Fruit fly (Drosophila melanogaster) whole organism, embryonic: ENCODE measurements around the gene CG31974.
A peak's percentile ranks its signal among the peaks of the same experiment; 100 is the strongest.

Experiments
- Blimp-1 ChIP-seq: fragments of 200-800 bp; sonication (Bioruptor generic); optimal IDR thresholded peaks from 3 replicates; lab custom pipeline; 2018; ENCODE audit warnings: missing biosample characterization, missing genetic modification characterization, mild to moderate bottlenecking, moderate library complexity, missing genetic modification reagents
- CG10147 ChIP-seq: fragments of 200-800 bp; sonication (Bioruptor generic); optimal IDR thresholded peaks from 2 replicates; lab custom pipeline; 2019; ENCODE audit warnings: missing biosample characterization, mild to moderate bottlenecking, missing genetic modification characterization, moderate library complexity
- CG12299 ChIP-seq: fragments of 200-800 bp; sonication (Bioruptor generic); optimal IDR thresholded peaks from 2 replicates; lab custom pipeline; 2018; ENCODE audit warnings: missing biosample characterization, mild to moderate bottlenecking, missing genetic modification characterization
- CG13123 ChIP-seq: fragments of 200-800 bp; sonication (Bioruptor generic); optimal IDR thresholded peaks from 2 replicates; lab custom pipeline; 2016; ENCODE audit warnings: missing biosample characterization, missing genetic modification characterization
- CG14860 ChIP-seq: fragments of 200-800 bp; sonication (Bioruptor generic); IDR thresholded peaks from 3 replicates; pipeline ENCODE4 v1.3.6; 2022; ENCODE audit warnings: missing biosample characterization, missing genetic modification characterization; ENCODE audit not compliant: partially characterized antibody
- CG15269 ChIP-seq: fragments of 200-800 bp; sonication (Bioruptor generic); optimal IDR thresholded peaks from 2 replicates; lab custom pipeline; 2018; ENCODE audit warnings: missing biosample characterization, mild to moderate bottlenecking, missing genetic modification characterization, moderate library complexity
- CG15601 ChIP-seq: fragments of 200-800 bp; sonication (Bioruptor generic); optimal IDR thresholded peaks from 3 replicates; lab custom pipeline; 2019; ENCODE audit warnings: missing biosample characterization, mild to moderate bottlenecking, missing genetic modification characterization, moderate library complexity
- CG1603 ChIP-seq: fragments of 200-800 bp; sonication (Bioruptor generic); optimal IDR thresholded peaks from 2 replicates; lab custom pipeline; 2019; ENCODE audit warnings: missing biosample characterization, mild to moderate bottlenecking, missing genetic modification characterization, moderate library complexity
- CG16815 ChIP-seq: fragments of 200-800 bp; sonication (Bioruptor generic); optimal IDR thresholded peaks from 3 replicates; lab custom pipeline; 2017; ENCODE audit warnings: missing biosample characterization, mild to moderate bottlenecking, missing genetic modification characterization
- CG18476 ChIP-seq: fragments of 200-800 bp; sonication (Bioruptor generic); optimal IDR thresholded peaks from 2 replicates; lab custom pipeline; 2016; ENCODE audit warnings: missing biosample characterization, mild to moderate bottlenecking, missing genetic modification characterization
- CG3281 ChIP-seq: fragments of 200-800 bp; sonication (Bioruptor generic); optimal IDR thresholded peaks from 3 replicates; lab custom pipeline; 2017; ENCODE audit warnings: missing biosample characterization, mild to moderate bottlenecking, missing genetic modification characterization
- CG3995 ChIP-seq: fragments of 200-800 bp; sonication (Bioruptor generic); optimal IDR thresholded peaks from 3 replicates; lab custom pipeline; 2016; ENCODE audit warnings: missing biosample characterization, missing genetic modification characterization
- CG6175 ChIP-seq: fragments of 200-800 bp; sonication (Bioruptor generic); IDR thresholded peaks from 3 replicates; pipeline ENCODE4 v1.3.6; 2022; ENCODE audit warnings: missing biosample characterization, missing genetic modification characterization
- CG7556 ChIP-seq: fragments of 200-800 bp; sonication (Bioruptor generic); optimal IDR thresholded peaks from 2 replicates; lab custom pipeline; 2017; ENCODE audit warnings: missing biosample characterization, mild to moderate bottlenecking, missing genetic modification characterization
- CG7745 ChIP-seq: fragments of 200-800 bp; sonication (Bioruptor generic); optimal IDR thresholded peaks from 2 replicates; lab custom pipeline; 2018; ENCODE audit warnings: missing biosample characterization, mild to moderate bottlenecking, missing genetic modification characterization, moderate library complexity
- Dbx ChIP-seq: fragments of 200-800 bp; sonication (Bioruptor generic); IDR thresholded peaks from 3 replicates; pipeline ENCODE4 v1.3.6; 2022; ENCODE audit warnings: missing biosample characterization, missing genetic modification characterization
- Dek ChIP-seq: fragments of 200-800 bp; sonication (Bioruptor generic); optimal IDR thresholded peaks from 3 replicates; lab custom pipeline; 2019; ENCODE audit warnings: missing biosample characterization, mild to moderate bottlenecking, missing genetic modification characterization, moderate library complexity
- Dfd ChIP-seq, 2 experiments: fragments of >200 bp; optimal IDR thresholded peaks; 2 replicates each; lab custom pipeline; 2017; ENCODE audit warnings: missing biosample characterization in 2 of 2, missing genetic modification characterization in 2 of 2
- Eip74EF ChIP-seq, 2 experiments: fragments of 200-800 bp in 1 of 2; fragments of >200 bp in 1 of 2; sonication (Bioruptor generic) in 1 of 2; optimal IDR thresholded peaks; 2 replicates each; lab custom pipeline; 2017 to 2019; ENCODE audit warnings: missing biosample characterization in 2 of 2, missing genetic modification characterization in 2 of 2, mild to moderate bottlenecking in 1 of 2, moderate library complexity in 1 of 2
- Fer1 ChIP-seq: fragments of 200-800 bp; sonication (Bioruptor generic); optimal IDR thresholded peaks from 2 replicates; lab custom pipeline; 2017; ENCODE audit warnings: missing biosample characterization, mild to moderate bottlenecking, missing genetic modification characterization
- GATAe ChIP-seq: fragments of 200-800 bp; sonication (Bioruptor generic); conservative IDR thresholded peaks from 2 replicates; pipeline ENCODE4 v1.3.6; 2022; ENCODE audit warnings: missing biosample characterization, missing genetic modification characterization
- H15 ChIP-seq: fragments of 200-800 bp; sonication (Bioruptor generic); IDR thresholded peaks from 3 replicates; pipeline ENCODE4 v1.3.6; 2022; ENCODE audit warnings: missing biosample characterization, missing genetic modification characterization
- Hey ChIP-seq: fragments of 200-800 bp; sonication (Bioruptor generic); optimal IDR thresholded peaks from 3 replicates; lab custom pipeline; 2018; ENCODE audit warnings: missing biosample characterization, mild to moderate bottlenecking, missing genetic modification characterization
- Oaz ChIP-seq: fragments of 200-800 bp; sonication (Bioruptor generic); IDR thresholded peaks from 2 replicates; pipeline ENCODE4 v1.3.6; 2022; ENCODE audit warnings: missing biosample characterization, missing genetic modification characterization
- Pdp1 ChIP-seq, 2 experiments: fragments of 200-800 bp; sonication (Bioruptor generic); optimal IDR thresholded peaks; 3 replicates each; lab custom pipeline; 2016; ENCODE audit warnings: missing biosample characterization in 2 of 2, missing genetic modification characterization in 2 of 2, mild to moderate bottlenecking in 1 of 2, moderate library complexity in 1 of 2
- Stat92E ChIP-seq, 3 experiments: fragments of >200 bp in 2 of 3; fragments of 200-800 bp in 1 of 3; sonication (Bioruptor generic) in 1 of 3; optimal IDR thresholded peaks; 2 replicates each; lab custom pipeline; 2017 to 2019; ENCODE audit warnings: missing biosample characterization in 3 of 3, missing genetic modification characterization in 3 of 3, mild to moderate bottlenecking in 1 of 3, moderate library complexity in 1 of 3
- Usf ChIP-seq: fragments of 200-800 bp; sonication (Bioruptor generic); optimal IDR thresholded peaks from 2 replicates; lab custom pipeline; 2017; ENCODE audit warnings: missing genotype, missing biosample characterization, missing genetic modification characterization
- bowl ChIP-seq: fragments of 200-800 bp; sonication (Bioruptor generic); IDR thresholded peaks from 2 replicates; pipeline ENCODE4 v1.3.6; 2022; ENCODE audit warnings: missing biosample characterization, missing genetic modification characterization
- cato ChIP-seq: fragments of 200-800 bp; sonication (Bioruptor generic); optimal IDR thresholded peaks from 2 replicates; lab custom pipeline; 2016; ENCODE audit warnings: missing biosample characterization, missing genetic modification characterization, borderline replicate concordance
- caup ChIP-seq: fragments of 200-800 bp; sonication (Bioruptor generic); optimal IDR thresholded peaks from 3 replicates; lab custom pipeline; 2017; ENCODE audit warnings: missing biosample characterization, mild to moderate bottlenecking, missing genetic modification characterization, moderate library complexity; ENCODE audit not compliant: severe bottlenecking
- ci ChIP-seq: fragments of 200-800 bp; sonication (Bioruptor generic); IDR thresholded peaks from 3 replicates; pipeline ENCODE4 v1.3.6; 2022; ENCODE audit warnings: missing biosample characterization, missing genetic modification characterization
- cwo ChIP-seq: fragments of 200-800 bp; sonication (Bioruptor generic); optimal IDR thresholded peaks from 3 replicates; lab custom pipeline; 2017; ENCODE audit warnings: missing biosample characterization, missing genetic modification characterization, mild to moderate bottlenecking, moderate library complexity, missing genetic modification reagents
- emc ChIP-seq: fragments of 200-800 bp; sonication (Bioruptor generic); optimal IDR thresholded peaks from 2 replicates; lab custom pipeline; 2016; ENCODE audit warnings: missing biosample characterization, missing genetic modification characterization
- fd64A ChIP-seq: fragments of 200-800 bp; sonication (Bioruptor generic); optimal IDR thresholded peaks from 3 replicates; lab custom pipeline; 2018; ENCODE audit warnings: missing biosample characterization, mild to moderate bottlenecking, missing genetic modification characterization
- gcm ChIP-seq: fragments of 200-800 bp; sonication (Bioruptor generic); optimal IDR thresholded peaks from 2 replicates; lab custom pipeline; 2019; ENCODE audit warnings: missing biosample characterization, mild to moderate bottlenecking, missing genetic modification characterization, moderate library complexity
- gfzf ChIP-seq: fragments of 200-800 bp; sonication (Bioruptor generic); optimal IDR thresholded peaks from 2 replicates; lab custom pipeline; 2016; ENCODE audit warnings: missing biosample characterization, mild to moderate bottlenecking, missing genetic modification characterization, moderate library complexity
- ken ChIP-seq: fragments of 200-800 bp; sonication (Bioruptor generic); IDR thresholded peaks from 3 replicates; pipeline ENCODE4 v1.3.6; 2022; ENCODE audit warnings: missing biosample characterization, missing genetic modification characterization
- lbe ChIP-seq: fragments of 200-800 bp; sonication (Bioruptor generic); optimal IDR thresholded peaks from 2 replicates; lab custom pipeline; 2016; ENCODE audit warnings: missing biosample characterization, mild to moderate bottlenecking, missing genetic modification characterization
- psq ChIP-seq: fragments of 200-800 bp; sonication (Bioruptor generic); optimal IDR thresholded peaks from 2 replicates; lab custom pipeline; 2017; ENCODE audit warnings: missing biosample characterization, missing genetic modification characterization
- trh ChIP-seq: fragments of 200-800 bp; sonication (Bioruptor generic); optimal IDR thresholded peaks from 2 replicates; lab custom pipeline; 2016; ENCODE audit warnings: missing biosample characterization, missing genetic modification characterization
- vfl ChIP-seq: fragments of 200-800 bp; sonication (Bioruptor generic); optimal IDR thresholded peaks from 2 replicates; lab custom pipeline; 2016; ENCODE audit warnings: missing biosample characterization, missing genetic modification characterization
- zf30C ChIP-seq: fragments of 200-800 bp; sonication (Bioruptor generic); optimal IDR thresholded peaks from 3 replicates; lab custom pipeline; 2018; ENCODE audit warnings: missing biosample characterization, mild to moderate bottlenecking, missing genetic modification characterization

Gene CG31974

dm6 chr2L:139610-140009 lies 3.3 kb downstream of the CG31974 start (continued):
- TF ChIP-seq Hey (tag; lab: Kevin White, UChicago) (peak; percentile 40), CG7745 (no peak), ci (peak; percentile 46; the same call in 1 of the 3 replicates), CG7556 (GFP tag; lab: Kevin White, UChicago) (no peak), CG1603 (no peak), CG6175 (GFP tag; lab: Robert Waterston, UW) (no peak), Usf (GFP tag; lab: Kevin White, UChicago) (no peak), CG12299 (tag; lab: Kevin White, UChicago) (no peak), zf30C (no peak), ken (no peak), trh (GFP tag; lab: Kevin White, UChicago) (no peak), Dek (tag; lab: Kevin White, UChicago) (no peak), Fer1 (GFP tag; lab: Kevin White, UChicago) (peak; percentile 44), CG10147 (GFP tag; lab: Kevin White, UChicago) (no peak), CG3281 (no peak), caup (GFP tag; lab: Kevin White, UChicago) (peak; percentile 24), gcm (GFP tag; lab: Kevin White, UChicago) (no peak), Dfd (GFP tag; optimal IDR thresholded peaks at IDR 0.05; lab: Kevin White, UChicago) (no peak), Oaz (GFP tag; lab: Robert Waterston, UW) (no peak), Pdp1 (GFP tag; optimal IDR thresholded peaks at IDR 0.05; lab: Kevin White, UChicago) (peak in 1 of 2 experiments; percentile 82), bowl (no peak), cato (GFP tag; lab: Kevin White, UChicago) (no peak), CG14860 (no peak), gfzf (GFP tag; lab: Kevin White, UChicago) (no peak), H15 (GFP tag; lab: Robert Waterston, UW) (no peak), CG15601 (tag; lab: Kevin White, UChicago) (no peak), psq (GFP tag; lab: Kevin White, UChicago) (no peak), lbe (GFP tag; lab: Kevin White, UChicago) (peak; percentile 7), emc (GFP tag; lab: Kevin White, UChicago) (no peak), CG15269 (tag; lab: Kevin White, UChicago) (no peak), Eip74EF (GFP tag; optimal IDR thresholded peaks at IDR 0.05; lab: Kevin White, UChicago) (no peak), cwo (GFP tag; lab: Kevin White, UChicago) (peak; percentile 68), Dbx (no peak), CG18476 (GFP tag; lab: Kevin White, UChicago) (no peak), Stat92E (GFP tag; optimal IDR thresholded peaks at IDR 0.05; lab: Kevin White, UChicago) (no peak), Blimp-1 (GFP tag; lab: Kevin White, UChicago) (no peak), CG3995 (no peak), fd64A (GFP tag; lab: Kevin White, UChicago) (no peak), vfl (GFP tag; lab: Kevin White, UChicago) (no peak), GATAe (0 out of 2 replicates have a peak, but pooled peaks have one; percentile 26), CG13123 (GFP tag; lab: Kevin White, UChicago) (no peak), CG16815 (GFP tag; lab: Kevin White, UChicago) (no peak)
